Worm (Caenorhabditis elegans) whole organism, L1 larva: ENCODE results near the gene C08B11.9.

Source experiments
- aha-1 ChIP-seq: fragments of 150-350 bp; optimal IDR thresholded peaks from 2 replicates; lab custom pipeline; 2014; ENCODE audit warnings: missing biosample characterization, missing genetic modification characterization
- ama-1 ChIP-seq: fragments of 150-350 bp; optimal IDR thresholded peaks from 2 replicates; lab custom pipeline; 2014
- efl-3 ChIP-seq: fragments of 200-800 bp; sonication (Bioruptor generic); optimal IDR thresholded peaks from 2 replicates; lab custom pipeline; 2018; ENCODE audit warnings: mild to moderate bottlenecking, missing genetic modification characterization, missing compliant biosample characterization
- elt-3 ChIP-seq, 6 experiments: fragments of 150-350 bp in 1 of 6; sonication (generic microtip); optimal IDR thresholded peaks; 2 replicates each; lab custom pipeline; 2017 to 2018; ENCODE audit warnings: missing biosample characterization in 6 of 6, missing genetic modification characterization in 6 of 6, inconsistent platforms in 1 of 6
- irx-1 ChIP-seq: sonication (generic microtip); optimal IDR thresholded peaks from 2 replicates; lab custom pipeline; 2016; ENCODE audit warnings: missing genetic modification characterization, missing compliant biosample characterization
- lin-13 ChIP-seq: fragments of 150-350 bp; optimal IDR thresholded peaks from 2 replicates; lab custom pipeline; 2014; ENCODE audit warnings: missing biosample characterization, missing genetic modification reagents, missing genetic modification characterization
- lin-35 ChIP-seq, 2 experiments: fragments of 150-350 bp; optimal IDR thresholded peaks; 2 replicates each; lab custom pipeline; 2014; ENCODE audit warnings: missing biosample characterization in 2 of 2, missing genetic modification characterization in 2 of 2, missing genetic modification reagents in 2 of 2
- mdl-1 ChIP-seq, 2 experiments: fragments of 150-350 bp; optimal IDR thresholded peaks; 2 replicates each; lab custom pipeline; 2014 to 2017; ENCODE audit warnings: missing biosample characterization in 2 of 2, missing genetic modification characterization in 2 of 2, inconsistent platforms in 1 of 2
- nhr-19 ChIP-seq: fragments of 200-800 bp; sonication (Bioruptor generic); conservative IDR thresholded peaks from 2 replicates; pipeline ENCODE4 v1.3.6; 2022; ENCODE audit warnings: missing genetic modification characterization, missing compliant biosample characterization
- nhr-237 ChIP-seq: fragments of 150-350 bp; optimal IDR thresholded peaks from 2 replicates; lab custom pipeline; 2014; ENCODE audit warnings: missing biosample characterization, missing genetic modification characterization
- nhr-28 ChIP-seq: fragments of 150-350 bp; optimal IDR thresholded peaks from 2 replicates; lab custom pipeline; 2014; ENCODE audit warnings: missing biosample characterization, missing genetic modification characterization
- nhr-76 ChIP-seq: sonication (generic microtip); optimal IDR thresholded peaks from 2 replicates; lab custom pipeline; 2017; ENCODE audit warnings: missing biosample characterization, missing genetic modification characterization
- snpc-4 ChIP-seq: fragments of 150-350 bp; optimal IDR thresholded peaks from 2 replicates; lab custom pipeline; 2014; ENCODE audit warnings: missing biosample characterization, missing genetic modification characterization
- zag-1 ChIP-seq: fragments of 150-350 bp; optimal IDR thresholded peaks from 2 replicates; lab custom pipeline; 2014; ENCODE audit warnings: missing biosample characterization, missing genetic modification characterization

- no peak for TF ChIP-seq irx-1
- TF ChIP-seq elt-3 (tag; optimal IDR thresholded peaks at IDR 0.05; lab: Kevin White, UChicago), result no peak
- no peak for TF ChIP-seq lin-13 (GFP tag; lab: Kevin White, UChicago)
- TF ChIP-seq nhr-76 (tag; lab: Kevin White, UChicago), result no peak
- TF ChIP-seq mdl-1 (tag; optimal IDR thresholded peaks at IDR 0.05; lab: Kevin White, UChicago), result no peak
- no peak for TF ChIP-seq ama-1 (lab: Kevin White, UChicago)
- TF ChIP-seq efl-3 (GFP tag; lab: Kevin White, UChicago), result no peak
- TF ChIP-seq nhr-237, result no peak
- no peak for TF ChIP-seq zag-1
- TF ChIP-seq nhr-28, result no peak
- no peak for TF ChIP-seq snpc-4 (tag; lab: Kevin White, UChicago)
- TF ChIP-seq nhr-19 (GFP tag; lab: Robert Waterston, UW), result no peak
- TF ChIP-seq lin-35 (GFP tag; optimal IDR thresholded peaks at IDR 0.05; lab: Kevin White, UChicago), result no peak
- no peak for TF ChIP-seq aha-1 (tag; lab: Kevin White, UChicago)
Measured at ce11 chrII:8020580-8021044, 17.4 kb downstream of the C08B11.9 start.
